Worm (Caenorhabditis elegans): ENCODE data around the gene nra-3.

The nra-3 gene

DNA sequence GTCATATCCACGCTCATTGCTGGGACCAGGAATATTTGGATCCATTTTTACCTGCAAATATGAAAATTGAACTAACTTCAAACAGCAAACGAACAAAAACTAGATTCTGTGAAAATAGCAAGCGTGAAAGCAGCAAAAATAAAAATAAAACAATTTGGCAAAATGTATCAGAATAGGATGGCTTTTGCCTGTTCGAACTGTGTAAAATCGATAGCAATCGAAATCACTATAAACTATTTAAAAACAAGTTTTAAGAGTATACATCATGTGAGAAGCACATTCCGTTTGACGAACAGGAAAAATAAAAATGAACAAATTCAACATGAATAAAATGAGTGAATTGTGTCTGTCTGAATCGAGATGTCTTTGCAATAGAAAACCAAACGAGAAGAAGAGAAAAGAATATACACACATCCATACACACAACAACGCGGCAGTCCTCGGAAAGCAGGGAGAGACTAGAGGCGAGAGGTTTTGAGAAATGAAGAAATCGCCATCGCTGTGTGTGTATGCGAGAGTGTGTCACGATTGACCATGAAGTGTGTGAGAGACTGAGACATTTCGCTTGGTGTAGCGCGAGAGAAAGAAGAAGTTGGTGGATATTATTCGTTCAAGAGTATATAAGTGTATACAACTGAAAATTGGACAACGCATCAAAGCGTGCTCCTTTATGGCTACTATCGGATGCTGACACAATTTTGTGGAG lies 31.7 kb downstream of the nra-3 start, which contains the start of gene phf-34:
phf-34 (minus strand) TSS at position 51 of the 706 bp plus-strand sequence.
- TF ChIP-seq egl-27 (tag; optimal IDR thresholded peaks at IDR 0.05): no peak
- TF ChIP-seq ama-1 (optimal IDR thresholded peaks at IDR 0.05): no peak
- TF ChIP-seq zag-1 (tag; optimal IDR thresholded peaks at IDR 0.05): no peak
- TF ChIP-seq ceh-16 (tag; optimal IDR thresholded peaks at IDR 0.05): no peak
- TF ChIP-seq fkh-2 (tag; optimal IDR thresholded peaks at IDR 0.05): no peak
- no peak for TF ChIP-seq ceh-82 (tag; optimal IDR thresholded peaks at IDR 0.05)
- TF ChIP-seq unc-39 (tag; optimal IDR thresholded peaks at IDR 0.05): no peak
- no peak for TF ChIP-seq nhr-11 (tag; optimal IDR thresholded peaks at IDR 0.05)
- TF ChIP-seq aly-2 (tag; optimal IDR thresholded peaks at IDR 0.05): no peak
- peak; percentile 21 for TF ChIP-seq lin-39 (tag; optimal IDR thresholded peaks at IDR 0.05)
- TF ChIP-seq daf-12 (tag; optimal IDR thresholded peaks at IDR 0.05): no peak
- no peak for TF ChIP-seq ceh-28 (tag; optimal IDR thresholded peaks at IDR 0.05)
- TF ChIP-seq lin-15B (tag; optimal IDR thresholded peaks at IDR 0.05): peak; percentile 28
- no peak for TF ChIP-seq tbx-2 (tag; optimal IDR thresholded peaks at IDR 0.05)
- TF ChIP-seq skn-1 (tag; optimal IDR thresholded peaks at IDR 0.05): no peak
- peak; percentile 76 for TF ChIP-seq nfya-1 (tag; optimal IDR thresholded peaks at IDR 0.05; ENCODE audit: insufficient read depth)
- TF ChIP-seq nhr-67 (tag; optimal IDR thresholded peaks at IDR 0.05): no peak
- TF ChIP-seq snpc-4 (tag; optimal IDR thresholded peaks at IDR 0.05): peak; percentile 34
- TF ChIP-seq nhr-237 (tag; optimal IDR thresholded peaks at IDR 0.05): no peak
- TF ChIP-seq mml-1 (tag; optimal IDR thresholded peaks at IDR 0.05): no peak
- no peak for TF ChIP-seq jun-1 (tag; optimal IDR thresholded peaks at IDR 0.05)
- TF ChIP-seq ztf-4 (tag; optimal IDR thresholded peaks at IDR 0.05): no peak
- no peak for TF ChIP-seq pqm-1 (tag; optimal IDR thresholded peaks at IDR 0.05)
- TF ChIP-seq egl-5 (tag; optimal IDR thresholded peaks at IDR 0.05): peak; percentile 13
- no peak for TF ChIP-seq sea-2 (GFP tag; optimal IDR thresholded peaks at IDR 0.05)
- TF ChIP-seq mdl-1 (tag; optimal IDR thresholded peaks at IDR 0.05): no peak
- peak; percentile 65 for TF ChIP-seq nhr-23 (tag; optimal IDR thresholded peaks at IDR 0.05)
- no peak for TF ChIP-seq elt-2 (tag; optimal IDR thresholded peaks at IDR 0.05)
- TF ChIP-seq elt-3 (tag; optimal IDR thresholded peaks at IDR 0.05): no peak
- peak; percentile 10 for TF ChIP-seq fkh-10 (GFP tag; optimal IDR thresholded peaks at IDR 0.05)
- no peak for TF ChIP-seq elt-1 (tag; optimal IDR thresholded peaks at IDR 0.05)
- no peak for TF ChIP-seq R02D3.7 (tag; optimal IDR thresholded peaks at IDR 0.05)
- no peak for TF ChIP-seq fos-1 (tag; optimal IDR thresholded peaks at IDR 0.05)
- peak; percentile 61 for TF ChIP-seq nhr-25 (tag; optimal IDR thresholded peaks at IDR 0.05)
- no peak for TF ChIP-seq eor-1 (tag; optimal IDR thresholded peaks at IDR 0.05)
- TF ChIP-seq nhr-12 (tag; optimal IDR thresholded peaks at IDR 0.05): no peak
- no peak for TF ChIP-seq unc-62 (GFP tag; optimal IDR thresholded peaks at IDR 0.05)
- TF ChIP-seq pha-4 (tag; optimal IDR thresholded peaks at IDR 0.05): peak; percentile 34
- no peak for TF ChIP-seq nhr-28 (tag; optimal IDR thresholded peaks at IDR 0.05)
- peak; percentile 31 for TF ChIP-seq nhr-43 (tag; optimal IDR thresholded peaks at IDR 0.05; ENCODE audit: poor library complexity, severe bottlenecking)
- no peak for TF ChIP-seq lsy-12 (tag; optimal IDR thresholded peaks at IDR 0.05)
- TF ChIP-seq ZK546.5 (tag; optimal IDR thresholded peaks at IDR 0.05): no peak
- no peak for TF ChIP-seq ceh-9 (tag; optimal IDR thresholded peaks at IDR 0.05)
- TF ChIP-seq hmg-11 (tag; optimal IDR thresholded peaks at IDR 0.05): peak; percentile 88
- no peak for TF ChIP-seq nhr-77 (tag; optimal IDR thresholded peaks at IDR 0.05)
- TF ChIP-seq nhr-76 (tag; optimal IDR thresholded peaks at IDR 0.05): no peak
- no peak for TF ChIP-seq ztf-11 (tag; optimal IDR thresholded peaks at IDR 0.05)
